Fruit fly (Drosophila melanogaster) whole organism, embryonic: Measurements from ENCODE around the gene RpL34b.

Experiments used
- Awh ChIP-seq: fragments of 200-800 bp; sonication (Bioruptor generic); IDR thresholded peaks from 2 replicates; pipeline ENCODE4, ENCODE4 v1.3.6; 2022; ENCODE audit warnings: missing biosample characterization, missing genetic modification characterization
- BtbVII ChIP-seq: fragments of 200-800 bp; sonication (Bioruptor generic); optimal IDR thresholded peaks from 3 replicates; lab custom pipeline; 2017; ENCODE audit warnings: missing biosample characterization, mild to moderate bottlenecking, missing genetic modification characterization
- CG15011 ChIP-seq: fragments of 200-800 bp; sonication (Bioruptor generic); optimal IDR thresholded peaks from 3 replicates; lab custom pipeline; 2018; ENCODE audit warnings: missing biosample characterization, mild to moderate bottlenecking, missing genetic modification characterization
- CG1529 ChIP-seq: fragments of 200-800 bp; sonication (Bioruptor generic); optimal IDR thresholded peaks from 3 replicates; lab custom pipeline; 2018; ENCODE audit warnings: missing biosample characterization, missing genetic modification characterization
- CG15601 ChIP-seq: fragments of 200-800 bp; sonication (Bioruptor generic); optimal IDR thresholded peaks from 3 replicates; lab custom pipeline; 2019; ENCODE audit warnings: missing biosample characterization, mild to moderate bottlenecking, missing genetic modification characterization, moderate library complexity
- CG1602 ChIP-seq: fragments of 200-800 bp; sonication (Bioruptor generic); optimal IDR thresholded peaks from 3 replicates; lab custom pipeline; 2016; ENCODE audit warnings: missing biosample characterization, missing genetic modification characterization
- CG17328 ChIP-seq: fragments of 200-800 bp; sonication (Bioruptor generic); IDR thresholded peaks from 2 replicates; pipeline ENCODE4 v1.3.6; 2022; ENCODE audit warnings: missing biosample characterization, missing genetic modification characterization
- CG18262 ChIP-seq: fragments of 200-800 bp; optimal IDR thresholded peaks from 3 replicates; lab custom pipeline; 2019; ENCODE audit warnings: missing biosample characterization, mild to moderate bottlenecking, missing genetic modification characterization, moderate library complexity
- CG18476 ChIP-seq: fragments of 200-800 bp; sonication (Bioruptor generic); optimal IDR thresholded peaks from 2 replicates; lab custom pipeline; 2016; ENCODE audit warnings: missing biosample characterization, mild to moderate bottlenecking, missing genetic modification characterization
- CG2116 ChIP-seq: fragments of 200-800 bp; sonication (Bioruptor generic); optimal IDR thresholded peaks from 3 replicates; lab custom pipeline; 2018; ENCODE audit warnings: missing biosample characterization, mild to moderate bottlenecking, missing genetic modification characterization
- CG32532 ChIP-seq: fragments of 200-800 bp; sonication (Bioruptor generic); IDR thresholded peaks from 2 replicates; pipeline ENCODE4 v1.3.6; 2022; ENCODE audit warnings: missing biosample characterization, missing genetic modification characterization
- CG32772 ChIP-seq: fragments of 200-800 bp; sonication (Bioruptor generic); IDR thresholded peaks from 2 replicates; pipeline ENCODE4 v1.3.6; 2022; ENCODE audit warnings: missing biosample characterization, missing genetic modification characterization
- CG4424 ChIP-seq: fragments of 200-800 bp; sonication (Bioruptor generic); optimal IDR thresholded peaks from 3 replicates; lab custom pipeline; 2016; ENCODE audit warnings: missing biosample characterization, missing genetic modification characterization
- CG6689 ChIP-seq: fragments of 200-800 bp; sonication (Bioruptor generic); IDR thresholded peaks from 2 replicates; pipeline ENCODE4 v1.3.6; 2022; ENCODE audit warnings: missing biosample characterization, missing genetic modification characterization
- CG8281 ChIP-seq: fragments of 200-800 bp; sonication (Bioruptor generic); optimal IDR thresholded peaks from 2 replicates; lab custom pipeline; 2018; ENCODE audit warnings: missing biosample characterization, mild to moderate bottlenecking, missing genetic modification characterization, moderate library complexity
- Camta ChIP-seq: fragments of 200-800 bp; sonication (Bioruptor generic); optimal IDR thresholded peaks from 2 replicates; lab custom pipeline; 2016; ENCODE audit warnings: missing biosample characterization, missing genetic modification characterization
- Doc3 ChIP-seq: fragments of 200-800 bp; sonication (Bioruptor generic); IDR thresholded peaks from 3 replicates; pipeline ENCODE4 v1.3.6; 2022; ENCODE audit warnings: missing biosample characterization, missing genetic modification characterization; ENCODE audit not compliant: partially characterized antibody
- Drgx ChIP-seq: fragments of 200-800 bp; sonication (Bioruptor generic); IDR thresholded peaks from 2 replicates; pipeline ENCODE4 v1.3.6; 2022; ENCODE audit warnings: missing biosample characterization, missing genetic modification characterization
- Ets65A ChIP-seq: fragments of 200-800 bp; sonication (Bioruptor generic); peaks from one replicate; lab custom pipeline; 2016; ENCODE audit warnings: missing biosample characterization, missing genetic modification characterization
- GATAe ChIP-seq: fragments of 200-800 bp; sonication (Bioruptor generic); conservative IDR thresholded peaks from 2 replicates; pipeline ENCODE4 v1.3.6; 2022; ENCODE audit warnings: missing biosample characterization, missing genetic modification characterization
- Med ChIP-seq: fragments of 200-800 bp; sonication (Bioruptor generic); peaks from one replicate; lab custom pipeline; 2016; ENCODE audit warnings: missing biosample characterization, missing genetic modification characterization, mild to moderate bottlenecking, inconsistent platforms, moderate library complexity
- Oli ChIP-seq: fragments of 200-800 bp; sonication (Bioruptor generic); optimal IDR thresholded peaks from 2 replicates; lab custom pipeline; 2018; ENCODE audit warnings: missing biosample characterization, mild to moderate bottlenecking, missing genetic modification characterization, moderate library complexity
- Spps ChIP-seq: fragments of 200-800 bp; sonication (Bioruptor generic); optimal IDR thresholded peaks from 2 replicates; lab custom pipeline; 2018; ENCODE audit warnings: missing biosample characterization, mild to moderate bottlenecking, missing genetic modification characterization
- Vsx1 ChIP-seq: fragments of 200-800 bp; sonication (Bioruptor generic); optimal IDR thresholded peaks from 2 replicates; lab custom pipeline; 2017; ENCODE audit warnings: missing biosample characterization, mild to moderate bottlenecking, missing genetic modification characterization, missing genetic modification reagents
- ara ChIP-seq: fragments of 200-800 bp; sonication (Bioruptor generic); IDR thresholded peaks from 2 replicates; pipeline ENCODE4 v1.3.6; 2022; ENCODE audit warnings: missing biosample characterization, missing genetic modification characterization
- bcd ChIP-seq: fragments of 200-800 bp; sonication (Bioruptor generic); optimal IDR thresholded peaks from 2 replicates; lab custom pipeline; 2017; ENCODE audit warnings: missing biosample characterization, mild to moderate bottlenecking, missing genetic modification characterization
- chinmo ChIP-seq: fragments of 200-800 bp; sonication (Bioruptor generic); IDR thresholded peaks from 4 replicates; pipeline ENCODE4 v1.3.6; 2022; ENCODE audit warnings: missing biosample characterization, missing genetic modification characterization; ENCODE audit not compliant: partially characterized antibody
- crol ChIP-seq: fragments of 200-800 bp; sonication (Bioruptor generic); IDR thresholded peaks from 2 replicates; pipeline ENCODE4 v1.3.6; 2022; ENCODE audit warnings: missing biosample characterization, missing genetic modification characterization
- exex ChIP-seq: fragments of 200-800 bp; sonication (Bioruptor generic); optimal IDR thresholded peaks from 4 replicates; lab custom pipeline; 2018; ENCODE audit warnings: missing biosample characterization, mild to moderate bottlenecking, missing genetic modification characterization, moderate library complexity
- fd96Cb ChIP-seq: fragments of 200-800 bp; sonication (Bioruptor generic); optimal IDR thresholded peaks from 2 replicates; lab custom pipeline; 2018; ENCODE audit warnings: missing biosample characterization, mild to moderate bottlenecking, missing genetic modification characterization, moderate library complexity
- ftz-f1 ChIP-seq: fragments of 200-800 bp; sonication (Bioruptor generic); optimal IDR thresholded peaks from 2 replicates; lab custom pipeline; 2016; ENCODE audit warnings: missing biosample characterization, missing genetic modification characterization
- grn ChIP-seq: fragments of 200-800 bp; sonication (Bioruptor generic); optimal IDR thresholded peaks from 3 replicates; lab custom pipeline; 2017; ENCODE audit warnings: missing biosample characterization, missing genetic modification characterization
- lab ChIP-seq: fragments of 200-800 bp; sonication (Bioruptor generic); optimal IDR thresholded peaks from 3 replicates; lab custom pipeline; 2017; ENCODE audit warnings: missing biosample characterization, missing genetic modification characterization, mild to moderate bottlenecking, moderate library complexity, missing genetic modification reagents
- lov ChIP-seq, 2 experiments: fragments of 200-800 bp in 1 of 2; fragments of >200 bp in 1 of 2; sonication (Bioruptor generic) in 1 of 2; IDR thresholded peaks in 1 of 2; optimal IDR thresholded peaks in 1 of 2; 2 replicates in 1 of 2; 3 replicates in 1 of 2; pipeline versions ENCODE4 v1.3.6 to Lab custom; 2017 to 2022; ENCODE audit warnings: missing biosample characterization in 1 of 2, missing genetic modification characterization in 1 of 2
- mirr ChIP-seq: fragments of 200-800 bp; sonication (Bioruptor generic); optimal IDR thresholded peaks from 3 replicates; lab custom pipeline; 2018; ENCODE audit warnings: missing biosample characterization, mild to moderate bottlenecking, missing genetic modification characterization
- nerfin-1 ChIP-seq: fragments of 200-800 bp; sonication (Bioruptor generic); optimal IDR thresholded peaks from 3 replicates; lab custom pipeline; 2019; ENCODE audit warnings: missing biosample characterization, mild to moderate bottlenecking, missing genetic modification characterization, moderate library complexity
- nom ChIP-seq: fragments of 200-800 bp; sonication (Bioruptor generic); optimal IDR thresholded peaks from 2 replicates; lab custom pipeline; 2017; ENCODE audit warnings: missing biosample characterization, missing genetic modification characterization, mild to moderate bottlenecking, moderate library complexity, missing genetic modification reagents
- prd ChIP-seq, 3 experiments: fragments of >200 bp in 2 of 3; fragments of 200-800 bp in 1 of 3; sonication (Bioruptor generic) in 1 of 3; optimal IDR thresholded peaks in 2 of 3; IDR thresholded peaks in 1 of 3; 2 replicates in 2 of 3; 3 replicates in 1 of 3; pipeline versions ENCODE4 v1.3.6 to Lab custom; 2017 to 2022; ENCODE audit warnings: missing biosample characterization in 1 of 3, missing genetic modification characterization in 1 of 3
- sd ChIP-seq: fragments of 200-800 bp; sonication (Bioruptor generic); optimal IDR thresholded peaks from 3 replicates; lab custom pipeline; 2018; ENCODE audit warnings: missing biosample characterization, mild to moderate bottlenecking, missing genetic modification characterization, moderate library complexity
- sens ChIP-seq: fragments of 200-800 bp; sonication (Bioruptor generic); peaks from one replicate; lab custom pipeline; 2016; ENCODE audit warnings: missing biosample characterization, missing genetic modification characterization
- shn ChIP-seq: fragments of 200-800 bp; sonication (Bioruptor generic); optimal IDR thresholded peaks from 3 replicates; lab custom pipeline; 2016; ENCODE audit warnings: missing biosample characterization, missing genetic modification characterization
- sug ChIP-seq: fragments of 200-800 bp; optimal IDR thresholded peaks from 2 replicates; lab custom pipeline; 2019; ENCODE audit warnings: missing biosample characterization, mild to moderate bottlenecking, missing genetic modification characterization, moderate library complexity
- vvl ChIP-seq: fragments of 200-800 bp; sonication (Bioruptor generic); IDR thresholded peaks from 2 replicates; pipeline ENCODE4 v1.3.6; 2022; ENCODE audit warnings: missing biosample characterization, missing genetic modification characterization
- zf30C ChIP-seq: fragments of 200-800 bp; sonication (Bioruptor generic); optimal IDR thresholded peaks from 3 replicates; lab custom pipeline; 2018; ENCODE audit warnings: missing biosample characterization, mild to moderate bottlenecking, missing genetic modification characterization

Gene RpL34b

DNA sequence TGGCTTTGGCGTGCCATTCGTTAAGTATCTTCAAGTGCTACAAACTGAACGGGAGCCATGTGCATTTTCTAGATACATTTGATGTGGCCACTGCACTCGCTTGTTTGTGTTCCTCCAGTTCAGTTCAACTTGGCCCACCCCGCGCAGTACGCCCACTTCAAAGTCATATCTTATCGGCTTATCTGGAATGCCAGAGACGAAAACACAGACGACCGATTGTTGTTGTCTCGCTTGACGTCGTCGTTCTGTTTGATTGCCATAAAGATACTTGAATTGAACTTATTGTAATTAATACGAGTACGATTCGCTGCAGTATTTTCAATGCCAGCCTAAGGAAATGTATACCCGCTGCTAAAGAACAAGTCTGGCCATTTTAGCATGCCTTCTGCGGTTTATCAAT lies 13.4 kb downstream of the RpL34b start:
- TF ChIP-seq lab (GFP tag; lab: Kevin White, UChicago) (peak; percentile 3), chinmo (0 out of 4 replicates have a peak, but pooled peaks have one; percentile 32), GATAe (GFP tag; lab: Robert Waterston, UW) (peak; percentile 69), shn (GFP tag; lab: Kevin White, UChicago) (no peak), Vsx1 (GFP tag; lab: Kevin White, UChicago) (peak; percentile 13), grn (peak; percentile 90), CG8281 (tag; lab: Kevin White, UChicago) (no peak), exex (tag; lab: Kevin White, UChicago) (peak; percentile 56), Oli (no peak), crol (peak; percentile 29; the same call in 1 of the 2 replicates), Med (GFP tag; lab: Kevin White, UChicago) (peak; percentile 20), sd (tag; lab: Kevin White, UChicago) (peak; percentile 91), CG15601 (tag; lab: Kevin White, UChicago) (peak; percentile 16), mirr (peak; percentile 44), sug (tag; lab: Kevin White, UChicago) (peak; percentile 31), Awh (GFP tag; lab: Robert Waterston, UW) (no peak)
- TF ChIP-seq, all 482 proteins: peak for 12

DNA sequence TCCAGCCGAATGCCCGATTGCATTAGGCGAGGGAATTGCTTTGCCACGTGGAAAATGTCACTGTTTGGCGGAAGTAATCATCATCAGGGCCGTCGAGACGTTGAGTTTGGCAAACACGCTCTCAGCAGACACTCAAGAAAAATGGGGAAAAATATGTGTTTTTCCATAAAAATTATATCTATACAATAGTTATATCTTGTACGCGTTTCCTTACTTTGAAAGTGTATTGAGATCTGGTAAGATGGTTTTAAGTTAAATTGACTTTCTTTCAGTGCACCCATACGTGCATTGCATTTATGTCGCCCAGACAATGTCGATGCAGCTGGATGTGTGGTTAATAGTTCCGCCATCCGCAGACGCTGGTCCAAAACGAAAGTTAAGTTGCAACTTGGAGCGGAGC lies 15.0 kb downstream of the RpL34b start:
- no peak for TF ChIP-seq vvl
- TF ChIP-seq Ets65A (GFP tag; lab: Kevin White, UChicago): no peak
- TF ChIP-seq sens (GFP tag; lab: Kevin White, UChicago): peak; percentile 38
- TF ChIP-seq Drgx (GFP tag; lab: Robert Waterston, UW): peak; percentile 47
- TF ChIP-seq CG17328: peak; percentile 22; the same call in 1 of the 2 replicates
- TF ChIP-seq CG6689: 0 out of 2 replicates have a peak, but pooled peaks have one; percentile 12
- TF ChIP-seq, all 482 proteins: peak for 4

dm6 chr3R:9380970-9381369 lies 20.1 kb downstream of the RpL34b start:
- TF ChIP-seq BtbVII (no peak), nom (GFP tag; lab: Kevin White, UChicago) (peak; percentile 86)
- TF ChIP-seq, all 482 proteins: peak for 1

DNA sequence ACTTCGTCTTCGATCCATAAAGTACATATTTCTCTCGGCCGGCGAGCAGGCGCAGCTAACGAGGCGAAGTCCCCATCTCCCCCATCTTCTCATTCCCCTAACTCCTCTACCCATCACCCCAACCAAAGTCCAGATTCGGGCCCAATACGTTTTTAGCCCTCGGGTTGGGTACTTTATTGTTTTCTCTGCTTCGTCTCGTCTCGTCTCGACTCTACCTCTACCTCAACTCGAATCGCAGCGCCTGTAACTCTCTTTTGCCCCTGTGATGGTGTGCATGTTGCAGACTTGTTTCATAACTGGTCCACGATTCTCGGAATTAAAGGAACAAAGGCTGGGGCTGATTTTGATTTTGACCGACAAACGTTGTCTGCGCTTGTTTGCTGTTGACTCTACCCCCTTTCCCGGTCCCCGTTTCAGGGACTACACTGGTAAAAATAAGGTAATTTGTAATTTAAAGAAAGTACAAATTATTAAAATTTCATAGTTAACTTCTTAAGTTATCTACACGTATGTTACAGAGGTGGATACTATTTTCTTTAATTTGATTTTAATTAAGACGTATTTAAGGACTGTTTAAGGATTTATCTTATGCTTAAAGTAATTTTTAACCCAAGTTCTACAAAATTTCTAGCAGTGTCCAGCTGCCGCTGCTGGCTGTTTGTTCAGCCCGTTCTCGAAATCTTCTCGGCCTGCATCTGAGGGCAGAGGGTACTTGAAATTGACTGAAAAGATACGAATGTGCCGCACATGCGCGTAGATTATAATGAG lies 22.2 kb downstream of the RpL34b start:
- TF ChIP-seq fd96Cb (tag; lab: Kevin White, UChicago) (peak; percentile 70), ftz-f1 (GFP tag; lab: Kevin White, UChicago) (no peak), zf30C (peak; percentile 95), nerfin-1 (tag; lab: Kevin White, UChicago) (peak; percentile 42), lov (optimal IDR thresholded peaks at IDR 0.05; lab: Kevin White, UChicago) (no peak), lov (GFP tag; IDR thresholded peaks at IDR 0.05; lab: Robert Waterston, UW) (0 out of 3 replicates have a peak, but pooled peaks have one; percentile 37), ara (peak; percentile 56; the same call in 1 of the 2 replicates), CG18262 (peak; percentile 91), Ets65A (GFP tag; lab: Kevin White, UChicago) (peak; percentile 32), CG32772 (peak; percentile 27; the same call in 1 of the 2 replicates), CG32532 (no peak), CG2116 (peak; percentile 40), prd (optimal IDR thresholded peaks at IDR 0.05; lab: Kevin White, UChicago) (no peak), prd (GFP tag; IDR thresholded peaks at IDR 0.05; lab: Robert Waterston, UW) (peak; percentile 79; the same call in 2 of the 3 replicates), CG18476 (peak; percentile 7), Camta (GFP tag; lab: Kevin White, UChicago) (peak; percentile 47), Doc3 (GFP tag; lab: Robert Waterston, UW) (no peak), CG1529 (GFP tag; lab: Kevin White, UChicago) (peak; percentile 36), CG15011 (GFP tag; lab: Kevin White, UChicago) (no peak), CG4424 (GFP tag; lab: Kevin White, UChicago) (peak; percentile 68), bcd (GFP tag; lab: Kevin White, UChicago) (peak; percentile 34), Spps (tag; lab: Kevin White, UChicago) (peak; percentile 63), CG1602 (peak; percentile 23)
